Fruit fly (Drosophila melanogaster): ENCODE measurements around the gene Wnk.

Gene Wnk

dm6 chr3L:21516716-21517266 is 37.9 kb downstream of the Wnk start (continued):
- no peak for TF ChIP-seq sqz (GFP tag; optimal IDR thresholded peaks at IDR 0.05)
- TF ChIP-seq gce (GFP tag; IDR thresholded peaks at IDR 0.05) = no peak
- no peak for TF ChIP-seq CG5245 (GFP tag; optimal IDR thresholded peaks at IDR 0.05)
- peak; percentile 93 for TF ChIP-seq cg (GFP tag; optimal IDR thresholded peaks at IDR 0.05)
- TF ChIP-seq CG15011 (GFP tag; optimal IDR thresholded peaks at IDR 0.05) = no peak
- peak; percentile 14 for TF ChIP-seq CG9609 (GFP tag; optimal IDR thresholded peaks at IDR 0.05)
- TF ChIP-seq fd64A (GFP tag; optimal IDR thresholded peaks at IDR 0.05) = no peak
- TF ChIP-seq CG4360 (GFP tag; IDR thresholded peaks at IDR 0.05) = no peak
- TF ChIP-seq Sry-β (GFP tag; optimal IDR thresholded peaks at IDR 0.05) = no peak
- TF ChIP-seq CTCF (GFP tag; optimal IDR thresholded peaks at IDR 0.05) = no peak
- TF ChIP-seq CG34224 (GFP tag; IDR thresholded peaks at IDR 0.05; ENCODE audit: partially characterized antibody) = peak; percentile 10; the same call in 1 of the 3 replicates
- TF ChIP-seq fd3F (GFP tag; optimal IDR thresholded peaks at IDR 0.05) = no peak
- no peak for TF ChIP-seq CG4707 (GFP tag; optimal IDR thresholded peaks at IDR 0.05)
- no peak for TF ChIP-seq btn (GFP tag; optimal IDR thresholded peaks at IDR 0.05)
- no peak for TF ChIP-seq CG17361 (GFP tag; IDR thresholded peaks at IDR 0.05)
- TF ChIP-seq CG32767 (GFP tag; IDR thresholded peaks at IDR 0.05) = no peak
- TF ChIP-seq CG9797 (GFP tag; optimal IDR thresholded peaks at IDR 0.05) = peak; percentile 88
- no peak for TF ChIP-seq CG12744 (GFP tag; optimal IDR thresholded peaks at IDR 0.05)
- TF ChIP-seq CG7839 (tag; optimal IDR thresholded peaks at IDR 0.05) = no peak
- no peak for TF ChIP-seq gsb (GFP tag; IDR thresholded peaks at IDR 0.05)
- no peak for TF ChIP-seq Tbp (GFP tag; optimal IDR thresholded peaks at IDR 0.05)
- TF ChIP-seq CG8765 (GFP tag; IDR thresholded peaks at IDR 0.05) = no peak
- no peak for TF ChIP-seq CG2889 (GFP tag; IDR thresholded peaks at IDR 0.05)
- no peak for TF ChIP-seq Ravus (GFP tag; IDR thresholded peaks at IDR 0.05)
- TF ChIP-seq br (optimal IDR thresholded peaks at IDR 0.05) = no peak
- TF ChIP-seq pum (GFP tag; optimal IDR thresholded peaks at IDR 0.05) = no peak
- TF ChIP-seq CG13894 (tag; optimal IDR thresholded peaks at IDR 0.05) = no peak
- TF ChIP-seq CG4424 (GFP tag; optimal IDR thresholded peaks at IDR 0.05) = peak; percentile 33
- peak; percentile 2 for TF ChIP-seq CG12299 (tag; optimal IDR thresholded peaks at IDR 0.05)
- no peak for TF ChIP-seq pita (GFP tag; optimal IDR thresholded peaks at IDR 0.05)
- TF ChIP-seq abd-A (tag; optimal IDR thresholded peaks at IDR 0.05) = no peak
- TF ChIP-seq h (optimal IDR thresholded peaks at IDR 0.05) = no peak
- no peak for TF ChIP-seq Nf-YA (GFP tag; IDR thresholded peaks at IDR 0.05)
- TF ChIP-seq wor (GFP tag; IDR thresholded peaks at IDR 0.05) = no peak
- no peak for TF ChIP-seq CG18599 (GFP tag; optimal IDR thresholded peaks at IDR 0.05)
- no peak for TF ChIP-seq fd102C (GFP tag; optimal IDR thresholded peaks at IDR 0.05)
- no peak for TF ChIP-seq Hr39 (optimal IDR thresholded peaks at IDR 0.05)
- TF ChIP-seq her (GFP tag; optimal IDR thresholded peaks at IDR 0.05) = no peak
- no peak for TF ChIP-seq schlank (tag; optimal IDR thresholded peaks at IDR 0.05)
- no peak for TF ChIP-seq jing (GFP tag; optimal IDR thresholded peaks at IDR 0.05)
- TF ChIP-seq chif (GFP tag; optimal IDR thresholded peaks at IDR 0.05) = no peak
- TF ChIP-seq CG12071 (GFP tag; optimal IDR thresholded peaks at IDR 0.05) = no peak
- no peak for TF ChIP-seq CG10654 (GFP tag; optimal IDR thresholded peaks at IDR 0.05)
- TF ChIP-seq vfl (GFP tag; optimal IDR thresholded peaks at IDR 0.05) = peak; percentile 37
- TF ChIP-seq bsh (GFP tag; optimal IDR thresholded peaks at IDR 0.05) = no peak
- no peak for TF ChIP-seq CG17568 (GFP tag; optimal IDR thresholded peaks at IDR 0.05)
- no peak for TF ChIP-seq Hr3 (GFP tag; optimal IDR thresholded peaks at IDR 0.05)
- TF ChIP-seq CG10321 (GFP tag; IDR thresholded peaks at IDR 0.05) = no peak
- TF ChIP-seq tna (GFP tag; IDR thresholded peaks at IDR 0.05; ENCODE audit: partially characterized antibody) = no peak
- no peak for TF ChIP-seq pb (GFP tag; optimal IDR thresholded peaks at IDR 0.05)
- no peak for TF ChIP-seq Fer2 (tag; optimal IDR thresholded peaks at IDR 0.05)
- no peak for TF ChIP-seq kah (GFP tag; optimal IDR thresholded peaks at IDR 0.05)
- no peak for TF ChIP-seq CG16813 (GFP tag; IDR thresholded peaks at IDR 0.05; ENCODE audit: partially characterized antibody)
